Fruit fly (Drosophila melanogaster) whole organism, embryonic: ENCODE measurements around the gene Prp3.

Source experiments
- Awh ChIP-seq: fragments of 200-800 bp; sonication (Bioruptor generic); IDR thresholded peaks from 2 replicates; pipeline ENCODE4, ENCODE4 v1.3.6; 2022; ENCODE audit warnings: missing biosample characterization, missing genetic modification characterization
- BtbVII ChIP-seq: fragments of 200-800 bp; sonication (Bioruptor generic); optimal IDR thresholded peaks from 3 replicates; lab custom pipeline; 2017; ENCODE audit warnings: missing biosample characterization, mild to moderate bottlenecking, missing genetic modification characterization
- CG10543 ChIP-seq: fragments of 200-800 bp; sonication (Bioruptor generic); optimal IDR thresholded peaks from 3 replicates; lab custom pipeline; 2017; ENCODE audit warnings: missing biosample characterization, mild to moderate bottlenecking, missing genetic modification characterization, moderate library complexity
- CG12219 ChIP-seq: fragments of 200-800 bp; sonication (Bioruptor generic); optimal IDR thresholded peaks from 3 replicates; lab custom pipeline; 2018; ENCODE audit warnings: missing biosample characterization, mild to moderate bottlenecking, missing genetic modification characterization
- CG13894 ChIP-seq: fragments of 200-800 bp; sonication (Bioruptor generic); optimal IDR thresholded peaks from 3 replicates; lab custom pipeline; 2018; ENCODE audit warnings: missing biosample characterization, mild to moderate bottlenecking, missing genetic modification characterization, moderate library complexity
- CG14441 ChIP-seq: fragments of 200-800 bp; sonication (Bioruptor generic); IDR thresholded peaks from 2 replicates; pipeline ENCODE4 v1.3.6; 2022; ENCODE audit warnings: missing biosample characterization, missing genetic modification characterization
- CG30020 ChIP-seq: fragments of 200-800 bp; optimal IDR thresholded peaks from 2 replicates; lab custom pipeline; 2019; ENCODE audit warnings: missing biosample characterization, mild to moderate bottlenecking, missing genetic modification characterization, moderate library complexity
- CG32767 ChIP-seq: fragments of 200-800 bp; sonication (Bioruptor generic); IDR thresholded peaks from 2 replicates; pipeline ENCODE4 v1.3.6; 2022; ENCODE audit warnings: missing biosample characterization, missing genetic modification characterization
- CG3281 ChIP-seq: fragments of 200-800 bp; sonication (Bioruptor generic); optimal IDR thresholded peaks from 3 replicates; lab custom pipeline; 2017; ENCODE audit warnings: missing biosample characterization, mild to moderate bottlenecking, missing genetic modification characterization
- CG9932 ChIP-seq: fragments of 200-800 bp; sonication (Bioruptor generic); IDR thresholded peaks from 2 replicates; pipeline ENCODE4 v1.3.6; 2022; ENCODE audit warnings: missing biosample characterization, missing genetic modification characterization
- Deaf1 ChIP-seq: fragments of 200-800 bp; optimal IDR thresholded peaks from 3 replicates; lab custom pipeline; 2019; ENCODE audit warnings: missing biosample characterization, mild to moderate bottlenecking, missing genetic modification characterization, moderate library complexity
- Fer1 ChIP-seq: fragments of 200-800 bp; sonication (Bioruptor generic); optimal IDR thresholded peaks from 2 replicates; lab custom pipeline; 2017; ENCODE audit warnings: missing biosample characterization, mild to moderate bottlenecking, missing genetic modification characterization
- GATAe ChIP-seq: fragments of 200-800 bp; sonication (Bioruptor generic); conservative IDR thresholded peaks from 2 replicates; pipeline ENCODE4 v1.3.6; 2022; ENCODE audit warnings: missing biosample characterization, missing genetic modification characterization
- HmgZ ChIP-seq: fragments of 200-800 bp; sonication (Bioruptor generic); optimal IDR thresholded peaks from 2 replicates; lab custom pipeline; 2018; ENCODE audit warnings: missing biosample characterization, mild to moderate bottlenecking, missing genetic modification characterization
- Med ChIP-seq: fragments of 200-800 bp; sonication (Bioruptor generic); peaks from one replicate; lab custom pipeline; 2016; ENCODE audit warnings: missing biosample characterization, missing genetic modification characterization, mild to moderate bottlenecking, inconsistent platforms, moderate library complexity
- Poxn ChIP-seq: fragments of 200-800 bp; sonication (Bioruptor generic); IDR thresholded peaks from 2 replicates; pipeline ENCODE4 v1.3.6; 2022; ENCODE audit warnings: missing biosample characterization, missing genetic modification characterization
- Rfx ChIP-seq: fragments of 200-800 bp; sonication (Bioruptor generic); IDR thresholded peaks from 2 replicates; pipeline ENCODE4 v1.3.6; 2022; ENCODE audit warnings: missing biosample characterization, missing genetic modification characterization
- Side ChIP-seq: fragments of 200-800 bp; sonication (Bioruptor generic); optimal IDR thresholded peaks from 2 replicates; lab custom pipeline; 2016; ENCODE audit warnings: missing biosample characterization, missing genetic modification characterization
- Spps ChIP-seq: fragments of 200-800 bp; sonication (Bioruptor generic); optimal IDR thresholded peaks from 2 replicates; lab custom pipeline; 2018; ENCODE audit warnings: missing biosample characterization, mild to moderate bottlenecking, missing genetic modification characterization
- Xbp1 ChIP-seq: fragments of 200-800 bp; sonication (Bioruptor generic); optimal IDR thresholded peaks from 3 replicates; lab custom pipeline; 2016; ENCODE audit warnings: missing biosample characterization, mild to moderate bottlenecking, missing genetic modification characterization
- cas ChIP-seq: fragments of 200-800 bp; sonication (Bioruptor generic); IDR thresholded peaks from 2 replicates; pipeline ENCODE4 v1.3.6; 2022; ENCODE audit warnings: missing biosample characterization, missing genetic modification characterization
- chinmo ChIP-seq: fragments of 200-800 bp; sonication (Bioruptor generic); IDR thresholded peaks from 4 replicates; pipeline ENCODE4 v1.3.6; 2022; ENCODE audit warnings: missing biosample characterization, missing genetic modification characterization; ENCODE audit not compliant: partially characterized antibody
- cwo ChIP-seq: fragments of 200-800 bp; sonication (Bioruptor generic); optimal IDR thresholded peaks from 3 replicates; lab custom pipeline; 2017; ENCODE audit warnings: missing biosample characterization, missing genetic modification characterization, mild to moderate bottlenecking, moderate library complexity, missing genetic modification reagents
- dati ChIP-seq: fragments of 200-800 bp; sonication (Bioruptor generic); IDR thresholded peaks from 2 replicates; pipeline ENCODE4 v1.3.6; 2022; ENCODE audit warnings: missing biosample characterization, missing genetic modification characterization
- grn ChIP-seq: fragments of 200-800 bp; sonication (Bioruptor generic); optimal IDR thresholded peaks from 3 replicates; lab custom pipeline; 2017; ENCODE audit warnings: missing biosample characterization, missing genetic modification characterization
- lab ChIP-seq: fragments of 200-800 bp; sonication (Bioruptor generic); optimal IDR thresholded peaks from 3 replicates; lab custom pipeline; 2017; ENCODE audit warnings: missing biosample characterization, missing genetic modification characterization, mild to moderate bottlenecking, moderate library complexity, missing genetic modification reagents
- lov ChIP-seq, 2 experiments: fragments of 200-800 bp in 1 of 2; fragments of >200 bp in 1 of 2; sonication (Bioruptor generic) in 1 of 2; IDR thresholded peaks in 1 of 2; optimal IDR thresholded peaks in 1 of 2; 2 replicates in 1 of 2; 3 replicates in 1 of 2; pipeline versions ENCODE4 v1.3.6 to Lab custom; 2017 to 2022; ENCODE audit warnings: missing biosample characterization in 1 of 2, missing genetic modification characterization in 1 of 2
- nerfin-1 ChIP-seq: fragments of 200-800 bp; sonication (Bioruptor generic); optimal IDR thresholded peaks from 3 replicates; lab custom pipeline; 2019; ENCODE audit warnings: missing biosample characterization, mild to moderate bottlenecking, missing genetic modification characterization, moderate library complexity
- nerfin-2 ChIP-seq: fragments of 200-800 bp; sonication (Bioruptor generic); IDR thresholded peaks from 2 replicates; pipeline ENCODE4 v1.3.6; 2022; ENCODE audit warnings: missing biosample characterization, missing genetic modification characterization; ENCODE audit not compliant: partially characterized antibody
- oc ChIP-seq: fragments of 200-800 bp; sonication (Bioruptor generic); optimal IDR thresholded peaks from 2 replicates; lab custom pipeline; 2018; ENCODE audit warnings: missing biosample characterization, mild to moderate bottlenecking, missing genetic modification characterization, moderate library complexity
- p53 ChIP-seq: fragments of 200-800 bp; sonication (Bioruptor generic); optimal IDR thresholded peaks from 2 replicates; lab custom pipeline; 2016; ENCODE audit warnings: missing biosample characterization, missing genetic modification characterization
- pfk ChIP-seq: fragments of 200-800 bp; sonication (Bioruptor generic); optimal IDR thresholded peaks from 2 replicates; lab custom pipeline; 2018; ENCODE audit warnings: missing biosample characterization, mild to moderate bottlenecking, missing genetic modification characterization, moderate library complexity
- pho ChIP-seq: fragments of 200-800 bp; sonication (Bioruptor generic); optimal IDR thresholded peaks from 2 replicates; lab custom pipeline; 2016; ENCODE audit warnings: missing biosample characterization, missing genetic modification characterization
- pros ChIP-seq: fragments of 200-800 bp; sonication (Bioruptor generic); optimal IDR thresholded peaks from 3 replicates; lab custom pipeline; 2019; ENCODE audit warnings: missing biosample characterization, mild to moderate bottlenecking, missing genetic modification characterization, moderate library complexity
- row ChIP-seq: fragments of 200-800 bp; sonication (Bioruptor generic); IDR thresholded peaks from 3 replicates; pipeline ENCODE4 v1.3.6; 2022; ENCODE audit warnings: missing biosample characterization, missing genetic modification characterization
- sqz ChIP-seq: fragments of 200-800 bp; sonication (Bioruptor generic); optimal IDR thresholded peaks from 3 replicates; lab custom pipeline; 2018; ENCODE audit warnings: missing biosample characterization, mild to moderate bottlenecking, missing genetic modification characterization
- toy ChIP-seq: fragments of 200-800 bp; sonication (Bioruptor generic); IDR thresholded peaks from 2 replicates; pipeline ENCODE4 v1.3.6; 2022; ENCODE audit warnings: missing biosample characterization, missing genetic modification characterization
- twi ChIP-seq: fragments of 200-800 bp; optimal IDR thresholded peaks from 2 replicates; lab custom pipeline; 2019; ENCODE audit warnings: missing biosample characterization, mild to moderate bottlenecking, missing genetic modification characterization, moderate library complexity
- vvl ChIP-seq: fragments of 200-800 bp; sonication (Bioruptor generic); IDR thresholded peaks from 2 replicates; pipeline ENCODE4 v1.3.6; 2022; ENCODE audit warnings: missing biosample characterization, missing genetic modification characterization
- wor ChIP-seq: fragments of 200-800 bp; sonication (Bioruptor generic); IDR thresholded peaks from 2 replicates; pipeline ENCODE4 v1.3.6; 2022; ENCODE audit warnings: missing biosample characterization, missing genetic modification characterization

Prp3 gene

dm6 chr3L:19901486-19902255 lies 8.4 kb upstream of the Prp3 start (continued):
- TF ChIP-seq lov (optimal IDR thresholded peaks at IDR 0.05; lab: Kevin White, UChicago) (no peak), lov (GFP tag; IDR thresholded peaks at IDR 0.05; lab: Robert Waterston, UW) (no peak), pho (GFP tag; lab: Kevin White, UChicago) (no peak), cas (no peak), Fer1 (peak; percentile 16), vvl (GFP tag; lab: Robert Waterston, UW) (0 out of 2 replicates have a peak, but pooled peaks have one; percentile 28), oc (tag; lab: Kevin White, UChicago) (peak; percentile 47), grn (GFP tag; lab: Kevin White, UChicago) (peak; percentile 67), CG9932 (no peak), HmgZ (peak; percentile 30), wor (GFP tag; lab: Robert Waterston, UW) (no peak), cwo (GFP tag; lab: Kevin White, UChicago) (peak; percentile 82), Spps (tag; lab: Kevin White, UChicago) (no peak), Rfx (GFP tag; lab: Robert Waterston, UW) (no peak), pfk (GFP tag; lab: Kevin White, UChicago) (peak; percentile 57), CG30020 (tag; lab: Kevin White, UChicago) (no peak), Side (GFP tag; lab: Kevin White, UChicago) (no peak), CG3281 (GFP tag; lab: Kevin White, UChicago) (no peak), toy (GFP tag; lab: Robert Waterston, UW) (no peak), CG14441 (GFP tag; lab: Robert Waterston, UW) (no peak), twi (tag; lab: Kevin White, UChicago) (no peak), BtbVII (GFP tag; lab: Kevin White, UChicago) (peak; percentile 32), row (no peak), lab (GFP tag; lab: Kevin White, UChicago) (peak; percentile 17), Poxn (GFP tag; lab: Robert Waterston, UW) (no peak), sqz (peak; percentile 40), pros (GFP tag; lab: Kevin White, UChicago) (no peak), Xbp1 (GFP tag; lab: Kevin White, UChicago) (no peak), nerfin-2 (GFP tag; lab: Robert Waterston, UW) (no peak), CG12219 (no peak), nerfin-1 (tag; lab: Kevin White, UChicago) (no peak), CG13894 (tag; lab: Kevin White, UChicago) (peak; percentile 50), chinmo (GFP tag; lab: Robert Waterston, UW) (peak; percentile 79; the same call in 2 of the 4 replicates), dati (GFP tag; lab: Robert Waterston, UW) (no peak), p53 (GFP tag; lab: Kevin White, UChicago) (no peak), Deaf1 (peak; percentile 30), CG10543 (peak; percentile 68), Awh (GFP tag; lab: Robert Waterston, UW) (0 out of 2 replicates have a peak, but pooled peaks have one; percentile 65), GATAe (peak; percentile 32; the same call in 1 of the 2 replicates), CG32767 (GFP tag; lab: Robert Waterston, UW) (no peak), Med (GFP tag; lab: Kevin White, UChicago) (peak; percentile 39)
